Worm (Caenorhabditis elegans): Measurements from ENCODE around the gene F22B8.7.

Gene F22B8.7

DNA sequence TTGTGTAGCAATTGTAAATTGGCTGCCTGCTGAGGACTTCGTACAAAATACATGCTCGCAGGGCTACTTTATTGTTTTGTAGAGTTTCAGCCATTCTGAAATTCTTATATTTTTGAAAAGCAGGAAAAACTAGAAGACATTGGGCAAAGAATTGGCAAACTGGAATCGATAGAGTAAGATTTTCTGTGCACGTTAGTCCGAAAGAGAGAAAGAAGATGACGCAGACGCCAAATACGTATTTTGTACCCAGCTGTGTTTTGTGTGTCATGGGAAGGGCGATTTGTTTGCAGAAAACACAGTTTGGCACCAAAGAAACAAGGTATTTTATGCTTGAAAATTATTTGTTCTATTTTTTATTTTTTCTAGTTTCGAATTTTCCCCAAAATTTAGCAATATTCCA, 33.0 kb downstream of the F22B8.7 start, which contains the start of gene fbxa-143:
Gene fbxa-143, minus strand, starts transcription at position 101 of the 400 bp plus-strand sequence.
- TF ChIP-seq klf-2 (GFP tag; conservative IDR thresholded peaks at IDR 0.05) (no peak), ztf-29 (GFP tag; IDR thresholded peaks at IDR 0.05) (no peak), cog-1 (tag; optimal IDR thresholded peaks at IDR 0.05) (no peak), flt-1 (GFP tag; IDR thresholded peaks at IDR 0.05) (no peak), ref-1 (GFP tag; conservative IDR thresholded peaks at IDR 0.05) (no peak), med-1 (GFP tag; optimal IDR thresholded peaks at IDR 0.05; ENCODE audit: insufficient read depth) (no peak), tab-1 (GFP tag; IDR thresholded peaks at IDR 0.05) (no peak), ztf-23 (GFP tag; IDR thresholded peaks at IDR 0.05) (no peak)

DNA sequence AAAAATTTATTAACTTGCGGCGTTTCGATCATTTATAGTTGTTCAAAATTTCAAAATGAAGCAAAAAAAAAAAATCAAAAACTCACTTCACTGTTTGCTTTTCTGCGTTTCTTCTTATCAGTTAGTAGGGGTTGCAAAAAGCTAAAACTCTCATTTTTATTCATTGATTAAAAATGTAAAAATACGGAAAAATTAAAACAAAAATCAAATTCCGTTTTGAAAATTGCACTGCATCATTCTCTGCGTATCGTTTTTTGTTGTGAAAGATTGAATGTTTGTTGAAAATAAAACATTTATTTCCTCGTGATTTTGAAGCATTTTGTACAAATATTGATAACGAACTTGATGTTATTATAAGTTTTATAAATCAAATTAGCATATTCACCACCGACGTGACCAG, 34.7 kb downstream of the F22B8.7 start:
- TF ChIP-seq tab-1 (GFP tag; IDR thresholded peaks at IDR 0.05) (no peak), cog-1 (tag; optimal IDR thresholded peaks at IDR 0.05) (no peak)

DNA sequence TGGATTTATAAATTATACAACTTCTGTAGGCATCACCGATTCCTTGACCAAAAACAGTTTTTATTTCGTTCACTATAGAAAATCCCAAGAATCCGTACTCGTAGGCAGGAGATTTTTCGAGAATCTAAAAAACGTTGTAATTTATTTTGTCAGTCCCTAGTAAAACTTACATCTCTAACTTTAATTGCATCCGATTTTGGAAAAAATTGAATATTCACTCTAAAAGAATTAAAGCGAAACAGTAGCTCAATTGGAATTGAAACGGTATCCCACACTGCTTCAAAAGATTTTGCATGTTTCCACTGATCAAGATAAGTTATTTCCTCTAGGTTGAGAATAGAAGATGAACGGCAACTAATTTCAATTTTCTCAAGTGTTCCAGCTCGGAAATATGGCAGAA, 36.9 kb downstream of the F22B8.7 start, which contains the start of gene fbxa-142:
Gene fbxa-142, minus strand, starts transcription at position 101 of the 400 bp plus-strand sequence.
- no peak for TF ChIP-seq ztf-23 (GFP tag; IDR thresholded peaks at IDR 0.05)
- no peak for TF ChIP-seq ztf-29 (GFP tag; IDR thresholded peaks at IDR 0.05)
- TF ChIP-seq tab-1 (GFP tag; IDR thresholded peaks at IDR 0.05) = no peak

ce11 chrV:16132215-16132614, 37.8 kb downstream of the F22B8.7 start:
- TF ChIP-seq tab-1 (GFP tag; IDR thresholded peaks at IDR 0.05) (no peak), ztf-29 (GFP tag; IDR thresholded peaks at IDR 0.05) (no peak), cog-1 (tag; optimal IDR thresholded peaks at IDR 0.05) (no peak), flt-1 (GFP tag; IDR thresholded peaks at IDR 0.05) (no peak), klf-2 (GFP tag; conservative IDR thresholded peaks at IDR 0.05) (no peak), ztf-23 (GFP tag; IDR thresholded peaks at IDR 0.05) (no peak), med-1 (GFP tag; optimal IDR thresholded peaks at IDR 0.05; ENCODE audit: insufficient read depth) (no peak), ref-1 (GFP tag; conservative IDR thresholded peaks at IDR 0.05) (no peak), T22C8.4 (GFP tag; IDR thresholded peaks at IDR 0.05) (no peak)

DNA sequence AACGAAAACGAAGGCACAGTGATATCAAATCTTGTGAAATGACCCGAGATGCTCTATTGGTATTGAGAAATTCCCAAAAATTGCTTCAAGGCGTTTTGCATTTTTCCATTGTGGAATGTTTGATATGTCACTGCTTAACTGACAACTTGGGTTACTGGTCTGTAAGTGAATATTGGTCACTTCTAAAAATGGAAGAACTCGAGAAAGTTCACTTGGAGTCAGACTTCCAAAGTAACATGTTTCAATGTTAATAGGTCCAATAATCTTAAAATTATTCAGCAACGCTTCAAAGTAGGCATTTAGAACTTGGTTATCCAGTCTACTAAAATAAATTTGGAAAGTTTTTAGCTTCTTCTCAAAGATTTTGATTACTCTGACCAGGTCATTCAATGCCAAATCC, 38.3 kb downstream of the F22B8.7 start, which contains the start of gene fbxa-144:
Gene fbxa-144, minus strand, starts transcription at position 101 of the 400 bp plus-strand sequence.
- TF ChIP-seq ztf-23 (GFP tag; IDR thresholded peaks at IDR 0.05) = no peak
- TF ChIP-seq cog-1 (tag; optimal IDR thresholded peaks at IDR 0.05) = no peak
- TF ChIP-seq klf-2 (GFP tag; conservative IDR thresholded peaks at IDR 0.05) = no peak
- no peak for TF ChIP-seq ztf-29 (GFP tag; IDR thresholded peaks at IDR 0.05)
- no peak for TF ChIP-seq tab-1 (GFP tag; IDR thresholded peaks at IDR 0.05)
- no peak for TF ChIP-seq T22C8.4 (GFP tag; IDR thresholded peaks at IDR 0.05)
- TF ChIP-seq flt-1 (GFP tag; IDR thresholded peaks at IDR 0.05) = no peak
- no peak for TF ChIP-seq med-1 (GFP tag; optimal IDR thresholded peaks at IDR 0.05; ENCODE audit: insufficient read depth)
- no peak for TF ChIP-seq ref-1 (GFP tag; conservative IDR thresholded peaks at IDR 0.05)

- TF ChIP-seq tab-1 (GFP tag; IDR thresholded peaks at IDR 0.05) = no peak
- TF ChIP-seq flt-1 (GFP tag; IDR thresholded peaks at IDR 0.05) = no peak
Observed at ce11 chrV:16137043-16137442, 42.7 kb downstream of the F22B8.7 start, which contains the start of gene F44G3.7. F44G3.7 (minus strand) TSS chrV:16137143.

- TF ChIP-seq ref-1 (GFP tag; conservative IDR thresholded peaks at IDR 0.05) = no peak
- TF ChIP-seq ztf-29 (GFP tag; IDR thresholded peaks at IDR 0.05) = no peak
Observed at ce11 chrV:16139529-16139928, 45.1 kb downstream of the F22B8.7 start, which contains the start of gene clc-11. clc-11 (minus strand) TSS chrV:16139629.

DNA sequence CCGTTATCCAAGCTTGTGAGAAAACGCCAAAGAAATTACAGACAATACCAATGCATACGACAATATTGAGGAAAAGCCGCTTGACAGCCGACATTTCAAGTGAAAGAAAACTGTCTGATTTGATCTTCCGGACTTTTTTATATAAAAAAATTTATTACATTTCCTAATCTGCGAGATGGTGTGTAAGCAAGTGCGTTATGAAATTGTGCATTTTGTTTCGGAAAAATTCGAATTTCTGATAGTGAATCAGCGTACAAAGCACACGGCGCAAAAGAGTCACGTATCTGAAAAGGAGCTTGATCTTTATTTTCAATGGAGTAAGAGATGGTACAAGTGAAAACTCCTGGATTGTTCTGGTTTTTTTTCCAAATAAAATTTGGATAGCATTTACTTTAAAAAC, 46.7 kb downstream of the F22B8.7 start, which contains the start of gene clc-32:
Gene clc-32, minus strand, starts transcription at position 101 of the 400 bp plus-strand sequence.
- TF ChIP-seq med-1 (GFP tag; optimal IDR thresholded peaks at IDR 0.05; ENCODE audit: insufficient read depth) = no peak
- no peak for TF ChIP-seq klf-2 (GFP tag; conservative IDR thresholded peaks at IDR 0.05)
- TF ChIP-seq cog-1 (tag; optimal IDR thresholded peaks at IDR 0.05) = no peak
- TF ChIP-seq ztf-29 (GFP tag; IDR thresholded peaks at IDR 0.05) = no peak
- no peak for TF ChIP-seq ref-1 (GFP tag; conservative IDR thresholded peaks at IDR 0.05)
- no peak for TF ChIP-seq ztf-23 (GFP tag; IDR thresholded peaks at IDR 0.05)
- TF ChIP-seq T22C8.4 (GFP tag; IDR thresholded peaks at IDR 0.05) = no peak
- no peak for TF ChIP-seq tab-1 (GFP tag; IDR thresholded peaks at IDR 0.05)
- no peak for TF ChIP-seq flt-1 (GFP tag; IDR thresholded peaks at IDR 0.05)

ce11 chrV:16142371-16142770, 48.0 kb downstream of the F22B8.7 start, which contains the start of gene fbxa-18:
fbxa-18 (plus strand) TSS chrV:16142671.
- no peak for TF ChIP-seq tab-1 (GFP tag; IDR thresholded peaks at IDR 0.05)
- TF ChIP-seq klf-2 (GFP tag; conservative IDR thresholded peaks at IDR 0.05) = no peak
- no peak for TF ChIP-seq ztf-23 (GFP tag; IDR thresholded peaks at IDR 0.05)
- no peak for TF ChIP-seq ztf-29 (GFP tag; IDR thresholded peaks at IDR 0.05)
- no peak for TF ChIP-seq ref-1 (GFP tag; conservative IDR thresholded peaks at IDR 0.05)
- no peak for TF ChIP-seq T22C8.4 (GFP tag; IDR thresholded peaks at IDR 0.05)
- TF ChIP-seq med-1 (GFP tag; optimal IDR thresholded peaks at IDR 0.05; ENCODE audit: insufficient read depth) = no peak
- no peak for TF ChIP-seq flt-1 (GFP tag; IDR thresholded peaks at IDR 0.05)
- TF ChIP-seq cog-1 (tag; optimal IDR thresholded peaks at IDR 0.05) = no peak

- TF ChIP-seq ztf-23 (GFP tag; IDR thresholded peaks at IDR 0.05) (no peak), T22C8.4 (GFP tag; IDR thresholded peaks at IDR 0.05) (no peak), klf-2 (GFP tag; conservative IDR thresholded peaks at IDR 0.05) (no peak), tab-1 (GFP tag; IDR thresholded peaks at IDR 0.05) (no peak), cog-1 (tag; optimal IDR thresholded peaks at IDR 0.05) (no peak), flt-1 (GFP tag; IDR thresholded peaks at IDR 0.05) (no peak), ztf-29 (GFP tag; IDR thresholded peaks at IDR 0.05) (no peak), ref-1 (GFP tag; conservative IDR thresholded peaks at IDR 0.05) (no peak), med-1 (GFP tag; optimal IDR thresholded peaks at IDR 0.05; ENCODE audit: insufficient read depth) (no peak)
Observed at ce11 chrV:16143066-16143581, 48.7 kb downstream of the F22B8.7 start, which contains the start of gene fbxa-88. fbxa-88 (minus strand) TSS chrV:16143116.
